Worm (Caenorhabditis elegans) whole organism, late embryonic: ENCODE results near the gene vha-12.

Experiments used
- C08G9.2 ChIP-seq: sonication (generic microtip); optimal IDR thresholded peaks from 2 replicates; lab custom pipeline; 2016; ENCODE audit warnings: mild to moderate bottlenecking, missing genetic modification characterization, moderate library complexity, missing compliant biosample characterization
- F13H6.1 ChIP-seq: sonication (generic microtip); optimal IDR thresholded peaks from 2 replicates; lab custom pipeline; 2016; ENCODE audit warnings: missing genetic modification characterization, missing compliant biosample characterization
- Y22D7AL.16 ChIP-seq: sonication (generic microtip); optimal IDR thresholded peaks from 2 replicates; lab custom pipeline; 2016; ENCODE audit warnings: missing genetic modification characterization, missing compliant biosample characterization
- ahr-1 ChIP-seq: sonication (generic microtip); optimal IDR thresholded peaks from 2 replicates; lab custom pipeline; 2016; ENCODE audit warnings: missing genetic modification characterization, missing compliant biosample characterization
- ama-1 ChIP-seq: fragments of 150-350 bp; optimal IDR thresholded peaks from 2 replicates; lab custom pipeline; 2014
- ceh-14 ChIP-seq: sonication (generic microtip); optimal IDR thresholded peaks from 2 replicates; lab custom pipeline; 2016; ENCODE audit warnings: missing genotype, missing genetic modification characterization, missing compliant biosample characterization
- ceh-18 ChIP-seq: sonication (generic microtip); optimal IDR thresholded peaks from 2 replicates; lab custom pipeline; 2016; ENCODE audit warnings: missing genetic modification characterization, missing compliant biosample characterization
- ceh-19 ChIP-seq: fragments of 200-800 bp; sonication (Bioruptor generic); optimal IDR thresholded peaks from 2 replicates; lab custom pipeline; 2018; ENCODE audit warnings: mild to moderate bottlenecking, missing genetic modification characterization, missing compliant biosample characterization
- ceh-2 ChIP-seq: sonication (generic microtip); optimal IDR thresholded peaks from 2 replicates; lab custom pipeline; 2016; ENCODE audit warnings: missing genotype, missing genetic modification characterization, missing compliant biosample characterization
- ceh-31 ChIP-seq: sonication (generic microtip); optimal IDR thresholded peaks from 2 replicates; lab custom pipeline; 2016; ENCODE audit warnings: missing genetic modification characterization, missing compliant biosample characterization
- ceh-34 ChIP-seq: sonication (generic microtip); optimal IDR thresholded peaks from 2 replicates; lab custom pipeline; 2016; ENCODE audit warnings: mild to moderate bottlenecking, missing genetic modification characterization, missing compliant biosample characterization
- ceh-48 ChIP-seq: sonication (generic microtip); optimal IDR thresholded peaks from 2 replicates; lab custom pipeline; 2016; ENCODE audit warnings: missing genetic modification characterization, inconsistent platforms, missing compliant biosample characterization
- ceh-9 ChIP-seq: sonication (generic microtip); optimal IDR thresholded peaks from 2 replicates; lab custom pipeline; 2016; ENCODE audit warnings: mild to moderate bottlenecking, missing genetic modification characterization, inconsistent platforms, missing compliant biosample characterization
- dmd-4 ChIP-seq: sonication (generic microtip); optimal IDR thresholded peaks from 2 replicates; lab custom pipeline; 2016; ENCODE audit warnings: borderline replicate concordance, missing genetic modification characterization, missing compliant biosample characterization
- dve-1 ChIP-seq: sonication (generic microtip); optimal IDR thresholded peaks from 2 replicates; lab custom pipeline; 2017; ENCODE audit warnings: antibody characterized with exemption, mild to moderate bottlenecking, missing genetic modification characterization, missing compliant biosample characterization
- elt-2 ChIP-seq: sonication (generic microtip); optimal IDR thresholded peaks from 2 replicates; lab custom pipeline; 2016; ENCODE audit warnings: missing genetic modification reagents, missing genetic modification characterization, missing compliant biosample characterization
- elt-4 ChIP-seq: sonication (generic microtip); optimal IDR thresholded peaks from 2 replicates; lab custom pipeline; 2016; ENCODE audit warnings: missing genetic modification characterization, missing compliant biosample characterization
- ets-4 ChIP-seq: sonication (generic microtip); optimal IDR thresholded peaks from 2 replicates; lab custom pipeline; 2016; ENCODE audit warnings: missing genetic modification characterization, missing compliant biosample characterization
- eyg-1 ChIP-seq: sonication (generic microtip); optimal IDR thresholded peaks from 2 replicates; lab custom pipeline; 2016; ENCODE audit warnings: missing genotype, missing genetic modification characterization, missing compliant biosample characterization
- fax-1 ChIP-seq: sonication (generic microtip); optimal IDR thresholded peaks from 2 replicates; lab custom pipeline; 2016; ENCODE audit warnings: missing genotype, missing genetic modification characterization, missing compliant biosample characterization
- fkh-6 ChIP-seq: sonication (generic microtip); optimal IDR thresholded peaks from 2 replicates; lab custom pipeline; 2016; ENCODE audit warnings: missing genetic modification characterization, missing compliant biosample characterization
- gmeb-2 ChIP-seq: sonication (generic microtip); optimal IDR thresholded peaks from 2 replicates; lab custom pipeline; 2016; ENCODE audit warnings: missing genetic modification characterization, inconsistent platforms, missing compliant biosample characterization
- hlh-13 ChIP-seq: fragments of 200-800 bp; sonication (Bioruptor generic); optimal IDR thresholded peaks from 2 replicates; lab custom pipeline; 2018; ENCODE audit warnings: mild to moderate bottlenecking, missing genetic modification characterization, missing compliant biosample characterization
- hlh-15 ChIP-seq: sonication (generic microtip); optimal IDR thresholded peaks from 2 replicates; lab custom pipeline; 2016; ENCODE audit warnings: missing genetic modification characterization, missing compliant biosample characterization
- hlh-30 ChIP-seq: sonication (generic microtip); optimal IDR thresholded peaks from 2 replicates; lab custom pipeline; 2017; ENCODE audit warnings: antibody characterized with exemption, missing genetic modification characterization, missing compliant biosample characterization; ENCODE audit not compliant: insufficient read depth
- hlh-8 ChIP-seq: sonication (generic microtip); optimal IDR thresholded peaks from 2 replicates; lab custom pipeline; 2016; ENCODE audit warnings: missing genotype, missing genetic modification characterization, missing compliant biosample characterization
- lin-11 ChIP-seq: fragments of 200-800 bp; sonication (Bioruptor generic); optimal IDR thresholded peaks from 2 replicates; lab custom pipeline; 2018; ENCODE audit warnings: mild to moderate bottlenecking, missing genetic modification characterization, missing compliant biosample characterization
- madf-2 ChIP-seq: sonication (generic microtip); optimal IDR thresholded peaks from 2 replicates; lab custom pipeline; 2017; ENCODE audit warnings: missing genetic modification characterization, missing compliant biosample characterization
- nfya-1 ChIP-seq: sonication (generic microtip); optimal IDR thresholded peaks from 2 replicates; lab custom pipeline; 2017; ENCODE audit warnings: missing genetic modification characterization, mild to moderate bottlenecking, missing compliant biosample characterization, antibody characterized with exemption, moderate library complexity
- nhr-232 ChIP-seq: sonication (generic microtip); optimal IDR thresholded peaks from 2 replicates; lab custom pipeline; 2016; ENCODE audit warnings: missing genetic modification characterization, missing compliant biosample characterization
- pag-3 ChIP-seq: sonication (generic microtip); optimal IDR thresholded peaks from 2 replicates; lab custom pipeline; 2016; ENCODE audit warnings: missing compliant biosample characterization, missing genetic modification characterization, borderline replicate concordance
- pat-9 ChIP-seq: fragments of 200-800 bp; sonication (Bioruptor generic); optimal IDR thresholded peaks from 2 replicates; lab custom pipeline; 2018; ENCODE audit warnings: mild to moderate bottlenecking, missing genetic modification characterization, moderate library complexity, missing compliant biosample characterization
- pax-1 ChIP-seq: fragments of 150-350 bp; optimal IDR thresholded peaks from 2 replicates; lab custom pipeline; 2014; ENCODE audit warnings: missing biosample characterization, missing genetic modification characterization
- pqm-1 ChIP-seq: sonication (generic microtip); optimal IDR thresholded peaks from 2 replicates; lab custom pipeline; 2016; ENCODE audit warnings: missing genetic modification characterization, missing compliant biosample characterization
- pros-1 ChIP-seq: fragments of 150-350 bp; optimal IDR thresholded peaks from 2 replicates; lab custom pipeline; 2014; ENCODE audit warnings: missing biosample characterization, missing genetic modification reagents, missing genetic modification characterization
- ref-2 ChIP-seq: sonication (generic microtip); optimal IDR thresholded peaks from 2 replicates; lab custom pipeline; 2016; ENCODE audit warnings: missing genetic modification characterization, missing compliant biosample characterization
- sdc-2 ChIP-seq: sonication (generic microtip); optimal IDR thresholded peaks from 2 replicates; lab custom pipeline; 2016; ENCODE audit warnings: missing genotype, missing genetic modification characterization, missing compliant biosample characterization
- sox-2 ChIP-seq: fragments of 200-800 bp; sonication (Bioruptor generic); IDR thresholded peaks from 2 replicates; pipeline ENCODE4 v1.3.6; 2022; ENCODE audit warnings: missing genetic modification reagents, missing genetic modification characterization, missing compliant biosample characterization
- sox-4 ChIP-seq: sonication (generic microtip); optimal IDR thresholded peaks from 2 replicates; lab custom pipeline; 2017; ENCODE audit warnings: mild to moderate bottlenecking, missing genetic modification characterization, inconsistent platforms, missing compliant biosample characterization
- tbx-2 ChIP-seq: sonication (generic microtip); optimal IDR thresholded peaks from 2 replicates; lab custom pipeline; 2016; ENCODE audit warnings: missing genetic modification characterization, missing compliant biosample characterization
- unc-3 ChIP-seq, 2 experiments: fragments of 200-800 bp in 1 of 2; sonication (Bioruptor generic) in 1 of 2; sonication (generic microtip) in 1 of 2; conservative IDR thresholded peaks in 1 of 2; optimal IDR thresholded peaks in 1 of 2; 2 replicates each; pipeline versions ENCODE4 v1.3.6 to Lab custom; 2016 to 2022; ENCODE audit warnings: missing compliant biosample characterization in 2 of 2, missing genetic modification characterization in 2 of 2, missing genetic modification reagents in 1 of 2
- unc-42 ChIP-seq: sonication (generic microtip); optimal IDR thresholded peaks from 2 replicates; lab custom pipeline; 2016; ENCODE audit warnings: missing genotype, missing genetic modification characterization, missing compliant biosample characterization
- unc-55 ChIP-seq: sonication (generic microtip); optimal IDR thresholded peaks from 2 replicates; lab custom pipeline; 2017; ENCODE audit warnings: missing biosample characterization, missing genetic modification reagents, missing genetic modification characterization
- unc-86 ChIP-seq: sonication (generic microtip); optimal IDR thresholded peaks from 2 replicates; lab custom pipeline; 2016; ENCODE audit warnings: missing genetic modification characterization, missing compliant biosample characterization

Gene vha-12

DNA sequence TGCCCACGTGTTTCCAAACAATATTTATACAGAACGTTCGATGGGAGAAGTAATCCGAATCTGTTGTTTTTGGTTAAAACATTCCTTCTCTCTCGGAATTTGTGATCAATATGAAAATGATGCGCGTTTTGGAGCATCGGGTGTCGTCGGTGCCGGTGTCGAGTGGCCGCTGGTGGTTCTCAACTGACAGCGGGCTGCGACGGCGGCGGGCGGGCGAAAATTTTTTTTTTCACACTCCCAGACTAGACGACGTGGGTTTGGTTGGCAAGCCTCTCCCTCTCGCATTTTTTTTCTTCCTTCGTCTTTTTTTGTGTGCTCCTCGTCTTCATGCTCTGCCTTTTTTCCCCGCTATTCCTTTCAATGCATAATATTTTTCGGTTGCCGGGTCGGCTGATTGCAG, 27.3 kb downstream of the vha-12 start, which contains the start of gene W01H2.2 (continued):
- TF ChIP-seq lin-11, result no peak

DNA sequence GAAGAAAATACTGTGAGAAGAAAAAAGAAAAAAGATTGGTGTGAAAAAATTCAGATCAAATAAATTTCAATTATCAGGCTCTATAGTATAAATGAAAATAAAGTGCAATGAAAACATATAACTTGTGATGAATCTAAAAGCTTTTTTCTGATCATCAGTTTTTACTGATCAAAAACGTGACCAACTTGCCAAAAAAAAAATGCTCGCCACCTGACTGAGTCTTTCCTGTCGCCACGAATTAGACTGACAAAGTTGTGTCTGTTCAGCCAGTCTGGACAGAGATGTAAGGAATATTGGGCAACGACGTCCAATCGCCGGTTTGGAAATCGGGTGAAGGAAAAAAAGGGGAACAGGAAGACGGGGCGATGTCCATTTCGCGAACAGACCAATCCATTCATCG, 28.6 kb downstream of the vha-12 start:
- TF ChIP-seq hlh-13 (GFP tag; lab: Kevin White, UChicago), result no peak
- no peak for TF ChIP-seq pag-3 (tag; lab: Kevin White, UChicago)
- TF ChIP-seq lin-11, result no peak
- no peak for TF ChIP-seq unc-86 (tag; lab: Kevin White, UChicago)
- no peak for TF ChIP-seq pat-9
- no peak for TF ChIP-seq dve-1 (tag; lab: Kevin White, UChicago)
- no peak for TF ChIP-seq elt-4
- TF ChIP-seq fkh-6 (tag; lab: Kevin White, UChicago), result no peak
- no peak for TF ChIP-seq eyg-1 (tag; lab: Kevin White, UChicago)
- no peak for TF ChIP-seq hlh-30 (tag; lab: Kevin White, UChicago)
- TF ChIP-seq ceh-19 (GFP tag; lab: Kevin White, UChicago), result no peak
- TF ChIP-seq pqm-1 (tag; lab: Kevin White, UChicago), result no peak
- no peak for TF ChIP-seq C08G9.2
- no peak for TF ChIP-seq F13H6.1
- no peak for TF ChIP-seq ets-4 (tag; lab: Kevin White, UChicago)
- no peak for TF ChIP-seq ceh-48 (tag; lab: Kevin White, UChicago)
- TF ChIP-seq sdc-2, result no peak

DNA sequence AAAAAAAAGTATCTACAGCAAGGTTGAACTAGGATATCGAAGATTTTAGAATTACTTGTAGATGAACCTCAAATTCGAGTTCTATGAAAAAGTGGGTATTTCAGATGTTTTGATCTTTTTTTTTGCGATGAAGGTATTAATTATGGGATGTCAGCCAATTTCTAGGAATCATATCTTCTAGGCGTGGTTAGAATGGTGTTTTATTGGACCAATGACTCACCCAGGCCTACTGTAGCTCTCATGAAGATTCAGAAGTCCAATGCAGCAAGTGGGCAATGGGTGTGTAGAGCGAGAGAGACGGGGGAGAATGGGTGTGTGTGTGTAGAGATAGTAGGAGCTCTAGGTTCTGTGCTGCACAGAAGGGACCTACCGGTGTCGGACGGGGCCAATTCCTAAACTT, 31.3 kb downstream of the vha-12 start:
- TF ChIP-seq hlh-13 (GFP tag; lab: Kevin White, UChicago) (peak; percentile 42), ceh-9 (tag; lab: Kevin White, UChicago) (no peak), dmd-4 (tag; lab: Kevin White, UChicago) (no peak), gmeb-2 (tag; lab: Kevin White, UChicago) (no peak), elt-2 (peak; percentile 3), nfya-1 (peak; percentile 64), unc-42 (tag; lab: Kevin White, UChicago) (no peak), pqm-1 (tag; lab: Kevin White, UChicago) (no peak)
- TF ChIP-seq, all 69 proteins: peak for 3

DNA sequence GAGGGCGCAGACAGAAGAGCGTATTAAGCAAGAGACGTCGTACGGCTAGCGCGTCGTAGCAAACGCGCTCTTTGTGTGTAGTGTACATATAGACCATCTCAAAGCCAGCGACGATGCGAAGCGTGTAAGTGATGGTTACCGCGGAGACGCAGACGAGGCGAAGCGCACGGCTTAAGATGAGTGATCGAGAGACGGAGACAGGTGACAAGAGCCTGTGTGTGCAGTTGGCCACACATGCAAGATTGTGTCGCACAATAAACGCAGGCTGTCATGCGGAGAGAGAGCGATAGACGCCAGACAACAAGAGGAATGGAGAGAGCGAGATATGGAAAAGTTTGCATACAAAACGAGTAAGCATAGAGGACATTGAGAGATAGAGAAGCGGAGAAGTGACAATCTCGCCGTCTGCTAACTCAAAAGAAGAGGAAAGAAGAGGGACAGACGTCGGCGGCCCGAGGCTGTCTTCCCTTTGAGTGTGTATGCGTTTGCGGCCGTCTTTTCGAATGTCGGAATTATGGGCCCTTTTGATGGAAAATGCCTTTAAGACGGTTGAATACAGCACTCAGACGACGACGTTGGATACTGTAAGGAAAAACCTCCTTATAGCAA, 32.0 kb downstream of the vha-12 start:
- TF ChIP-seq ets-4 (tag; lab: Kevin White, UChicago), result peak; percentile 14
- no peak for TF ChIP-seq Y22D7AL.16
- peak; percentile 44 for TF ChIP-seq ceh-2 (tag; lab: Kevin White, UChicago)
- TF ChIP-seq pros-1 (tag; lab: Kevin White, UChicago), result peak; percentile 71
- TF ChIP-seq sdc-2, result peak; percentile 71
- no peak for TF ChIP-seq unc-3 (GFP tag; conservative IDR thresholded peaks at IDR 0.05; lab: Robert Waterston, UW)
- TF ChIP-seq unc-3 (tag; optimal IDR thresholded peaks at IDR 0.05; lab: Kevin White, UChicago), result no peak
- no peak for TF ChIP-seq fax-1 (tag; lab: Kevin White, UChicago)
- peak; percentile 50 for TF ChIP-seq ceh-14 (tag; lab: Kevin White, UChicago)
- TF ChIP-seq unc-42 (tag; lab: Kevin White, UChicago), result peak; percentile 25
- peak; percentile 4 for TF ChIP-seq tbx-2 (tag; lab: Kevin White, UChicago)
- TF ChIP-seq ref-2, result peak; percentile 44
- peak; percentile 71 for TF ChIP-seq ceh-31 (tag; lab: Kevin White, UChicago)
- no peak for TF ChIP-seq hlh-8 (tag; lab: Kevin White, UChicago)
- TF ChIP-seq F13H6.1, result peak; percentile 54
- TF ChIP-seq sox-4 (tag; lab: Kevin White, UChicago), result no peak
- peak; percentile 35 for TF ChIP-seq nfya-1
- TF ChIP-seq hlh-15 (tag; lab: Kevin White, UChicago), result no peak
- TF ChIP-seq dve-1 (tag; lab: Kevin White, UChicago), result peak; percentile 32
- TF ChIP-seq unc-55 (GFP tag; lab: Kevin White, UChicago), result peak; percentile 76
- TF ChIP-seq ahr-1, result no peak
- peak; percentile 3 for TF ChIP-seq madf-2 (tag; lab: Kevin White, UChicago)
- TF ChIP-seq sox-2 (GFP tag; lab: Robert Waterston, UW), result no peak
- TF ChIP-seq pax-1 (tag; lab: Kevin White, UChicago), result peak; percentile 89
- peak; percentile 83 for TF ChIP-seq ama-1 (lab: Kevin White, UChicago)
- TF ChIP-seq eyg-1 (tag; lab: Kevin White, UChicago), result peak; percentile 89
- peak; percentile 50 for TF ChIP-seq ceh-18 (tag; lab: Kevin White, UChicago)
- no peak for TF ChIP-seq nhr-232
- TF ChIP-seq ceh-34, result peak; percentile 68
